Fruit fly (Drosophila melanogaster) Kc167 (cell line): ENCODE measurements around the gene CG14708.

Source experiments
- Myc ChIP-seq: fragments of >200 bp; optimal IDR thresholded peaks from 2 replicates; lab custom pipeline; 2017; ENCODE audit warnings: missing external identifiers
- Sin3A ChIP-seq: fragments of >200 bp; optimal IDR thresholded peaks from 2 replicates; lab custom pipeline; 2018; ENCODE audit warnings: missing external identifiers
- h ChIP-seq: fragments of >200 bp; optimal IDR thresholded peaks from 3 replicates; lab custom pipeline; 2018; ENCODE audit warnings: missing external identifiers
- insv ChIP-seq: fragments of >200 bp; optimal IDR thresholded peaks from 3 replicates; lab custom pipeline; 2018; ENCODE audit warnings: missing external identifiers
- psq ChIP-seq: fragments of >200 bp; optimal IDR thresholded peaks from 2 replicates; lab custom pipeline; 2017; ENCODE audit warnings: missing external identifiers

dm6 chr3R:11553845-11554244 lies at the start of gene CG14708:
- TF ChIP-seq Myc (lab: Kevin White, UChicago) = no peak
- TF ChIP-seq Sin3A (lab: Kevin White, UChicago) = no peak
- no peak for TF ChIP-seq psq (lab: Kevin White, UChicago)
- TF ChIP-seq h = no peak
- TF ChIP-seq insv (lab: Kevin White, UChicago) = no peak
